Worm (Caenorhabditis elegans): ENCODE measurements around the gene rab-21.

rab-21 gene

DNA sequence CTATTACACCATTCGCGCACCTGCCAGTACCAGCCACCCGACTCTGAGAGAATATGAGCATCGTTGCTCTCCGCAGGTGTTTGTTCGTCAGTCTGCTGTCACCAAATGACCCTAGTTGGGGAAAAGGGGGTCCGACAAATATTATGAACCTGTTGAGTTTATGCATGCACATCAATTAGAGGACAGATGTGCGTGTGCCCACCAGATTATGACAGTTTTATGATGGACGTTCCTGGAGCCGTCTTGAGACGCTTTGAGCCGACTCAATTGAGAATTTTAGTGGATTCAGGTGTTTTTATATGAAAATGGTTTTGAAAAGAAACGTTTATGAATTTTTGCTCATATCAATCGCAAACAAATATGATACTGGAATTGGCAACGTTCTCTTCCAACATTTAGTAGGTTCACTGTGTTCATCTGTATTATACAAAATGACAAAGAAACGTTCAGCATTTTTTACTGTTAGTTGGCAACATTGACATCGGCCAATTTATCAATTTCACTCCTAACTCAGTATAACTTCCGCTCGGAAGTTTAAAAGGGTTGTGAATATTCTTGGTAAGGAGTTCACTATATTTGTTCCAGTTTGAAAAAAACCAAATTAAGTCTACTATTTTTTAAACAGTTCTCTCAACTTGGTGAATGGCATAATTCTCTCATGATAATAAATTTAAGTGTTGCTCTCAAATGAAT, 32.6 kb upstream of the rab-21 start:
- TF ChIP-seq fos-1 (tag; optimal IDR thresholded peaks at IDR 0.05), result no peak
- peak; percentile 27 for TF ChIP-seq unc-62 (GFP tag; optimal IDR thresholded peaks at IDR 0.05)
- peak; percentile 60 for TF ChIP-seq elt-2 (tag; optimal IDR thresholded peaks at IDR 0.05)
- peak in 1 of 3 experiments; percentile 72 for TF ChIP-seq elt-3 (tag; optimal IDR thresholded peaks at IDR 0.05)
- TF ChIP-seq nhr-77 (tag; optimal IDR thresholded peaks at IDR 0.05), result no peak
- TF ChIP-seq nfya-1 (tag; optimal IDR thresholded peaks at IDR 0.05; ENCODE audit: insufficient read depth), result peak; percentile 46
- peak; percentile 95 for TF ChIP-seq nhr-43 (tag; optimal IDR thresholded peaks at IDR 0.05; ENCODE audit: poor library complexity, severe bottlenecking)
- TF ChIP-seq ama-1 (optimal IDR thresholded peaks at IDR 0.05), result peak; percentile 99
- no peak for TF ChIP-seq fkh-10 (GFP tag; optimal IDR thresholded peaks at IDR 0.05)
- peak; percentile 78 for TF ChIP-seq ztf-4 (tag; optimal IDR thresholded peaks at IDR 0.05)
- TF ChIP-seq ceh-9 (tag; optimal IDR thresholded peaks at IDR 0.05), result no peak
- TF ChIP-seq ceh-82 (tag; optimal IDR thresholded peaks at IDR 0.05), result no peak
- TF ChIP-seq nhr-23 (tag; optimal IDR thresholded peaks at IDR 0.05), result peak; percentile 42
- TF ChIP-seq jun-1 (tag; optimal IDR thresholded peaks at IDR 0.05), result no peak
- peak; percentile 55 for TF ChIP-seq lsy-12 (tag; optimal IDR thresholded peaks at IDR 0.05)
- TF ChIP-seq tbx-2 (tag; optimal IDR thresholded peaks at IDR 0.05), result peak; percentile 70
- peak; percentile 21 for TF ChIP-seq hmg-11 (tag; optimal IDR thresholded peaks at IDR 0.05)
- TF ChIP-seq R02D3.7 (tag; optimal IDR thresholded peaks at IDR 0.05), result peak; percentile 30
- peak; percentile 92 for TF ChIP-seq nhr-25 (tag; optimal IDR thresholded peaks at IDR 0.05)
- TF ChIP-seq lin-39 (tag; optimal IDR thresholded peaks at IDR 0.05), result peak; percentile 52
- peak; percentile 33 for TF ChIP-seq nhr-76 (tag; optimal IDR thresholded peaks at IDR 0.05)

DNA sequence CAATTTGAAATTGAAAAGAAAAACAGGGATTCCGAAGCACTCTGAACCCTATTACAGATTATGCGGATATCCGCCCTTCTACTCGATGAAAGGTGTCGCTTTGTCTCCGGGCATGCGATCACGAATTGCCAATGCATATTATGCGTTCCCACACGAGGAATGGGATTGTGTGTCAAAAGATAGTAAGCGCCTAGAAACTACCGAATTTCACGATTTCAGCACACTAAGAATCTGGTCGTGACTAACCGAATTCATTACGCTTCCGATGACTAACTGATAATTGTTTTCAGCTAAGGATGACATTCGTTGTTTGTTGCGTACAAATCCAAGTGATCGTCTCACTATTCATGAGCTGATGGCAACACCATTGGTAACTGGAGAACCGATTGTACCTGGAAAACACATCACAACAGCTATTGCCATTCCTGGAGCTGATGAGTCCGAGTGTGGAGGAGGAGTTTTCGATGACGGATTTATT, 31.5 kb upstream of the rab-21 start:
- TF ChIP-seq nhr-23 (tag; optimal IDR thresholded peaks at IDR 0.05) (no peak), R02D3.7 (tag; optimal IDR thresholded peaks at IDR 0.05) (no peak), nhr-67 (tag; optimal IDR thresholded peaks at IDR 0.05) (no peak), tbx-2 (tag; optimal IDR thresholded peaks at IDR 0.05) (no peak), lin-15B (tag; optimal IDR thresholded peaks at IDR 0.05) (no peak), nfya-1 (tag; optimal IDR thresholded peaks at IDR 0.05; ENCODE audit: insufficient read depth) (no peak), fkh-2 (tag; optimal IDR thresholded peaks at IDR 0.05) (no peak), ztf-11 (tag; optimal IDR thresholded peaks at IDR 0.05) (no peak), elt-3 (tag; optimal IDR thresholded peaks at IDR 0.05) (no peak), eor-1 (tag; optimal IDR thresholded peaks at IDR 0.05) (no peak), ztf-4 (tag; optimal IDR thresholded peaks at IDR 0.05) (peak; percentile 20), pha-4 (tag; optimal IDR thresholded peaks at IDR 0.05) (no peak), hmg-11 (tag; optimal IDR thresholded peaks at IDR 0.05) (no peak), aly-2 (tag; optimal IDR thresholded peaks at IDR 0.05) (no peak), egl-5 (tag; optimal IDR thresholded peaks at IDR 0.05) (no peak), nhr-25 (tag; optimal IDR thresholded peaks at IDR 0.05) (peak; percentile 79), nhr-237 (tag; optimal IDR thresholded peaks at IDR 0.05) (no peak), ceh-28 (tag; optimal IDR thresholded peaks at IDR 0.05) (no peak), nhr-43 (tag; optimal IDR thresholded peaks at IDR 0.05; ENCODE audit: poor library complexity, severe bottlenecking) (peak; percentile 69), ama-1 (optimal IDR thresholded peaks at IDR 0.05) (peak; percentile 92), lin-39 (tag; optimal IDR thresholded peaks at IDR 0.05) (peak; percentile 32), nhr-77 (tag; optimal IDR thresholded peaks at IDR 0.05) (no peak), ZK546.5 (tag; optimal IDR thresholded peaks at IDR 0.05) (no peak), snpc-4 (tag; optimal IDR thresholded peaks at IDR 0.05) (no peak), skn-1 (tag; optimal IDR thresholded peaks at IDR 0.05) (no peak), zag-1 (tag; optimal IDR thresholded peaks at IDR 0.05) (no peak), sea-2 (GFP tag; optimal IDR thresholded peaks at IDR 0.05) (no peak), nhr-28 (tag; optimal IDR thresholded peaks at IDR 0.05) (no peak)
